Worm (Caenorhabditis elegans) whole organism, mixed stage, embryonic: ENCODE results near the gene C53B7.6.

Experiments used
- M03D4.4 ChIP-seq: sonication (generic microtip); optimal IDR thresholded peaks from 2 replicates; lab custom pipeline; 2017; ENCODE audit warnings: mild to moderate bottlenecking, missing genetic modification characterization, missing compliant biosample characterization
- bed-3 ChIP-seq: fragments of 200-800 bp; sonication (Bioruptor generic); optimal IDR thresholded peaks from 3 replicates; lab custom pipeline; 2018; ENCODE audit warnings: mild to moderate bottlenecking, missing genetic modification characterization, moderate library complexity, missing compliant biosample characterization
- ces-1 ChIP-seq: fragments of 150-350 bp; optimal IDR thresholded peaks from 2 replicates; lab custom pipeline; 2014; ENCODE audit warnings: missing biosample characterization, missing genetic modification reagents, missing genetic modification characterization
- drap-1 ChIP-seq: fragments of 200-800 bp; sonication (Bioruptor generic); optimal IDR thresholded peaks from 3 replicates; lab custom pipeline; 2018; ENCODE audit warnings: mild to moderate bottlenecking, missing genetic modification characterization, missing compliant biosample characterization
- ham-2 ChIP-seq: fragments of 200-800 bp; sonication (Bioruptor generic); optimal IDR thresholded peaks from 2 replicates; lab custom pipeline; 2018; ENCODE audit warnings: mild to moderate bottlenecking, missing genetic modification characterization, missing compliant biosample characterization
- hlh-1 ChIP-seq: fragments of 150-350 bp; optimal IDR thresholded peaks from 2 replicates; lab custom pipeline; 2014; ENCODE audit warnings: missing biosample characterization, missing genetic modification reagents, missing genetic modification characterization
- lin-13 ChIP-seq: fragments of 150-350 bp; optimal IDR thresholded peaks from 2 replicates; lab custom pipeline; 2014; ENCODE audit warnings: missing biosample characterization, missing genetic modification characterization
- lin-32 ChIP-seq: fragments of 200-800 bp; sonication (Bioruptor generic); optimal IDR thresholded peaks from 2 replicates; lab custom pipeline; 2018; ENCODE audit warnings: mild to moderate bottlenecking, missing genetic modification characterization, missing compliant biosample characterization
- mab-5 ChIP-seq: fragments of 150-350 bp; optimal IDR thresholded peaks from 2 replicates; lab custom pipeline; 2014; ENCODE audit warnings: missing biosample characterization, missing genetic modification characterization
- mep-1 ChIP-seq: fragments of 150-350 bp; optimal IDR thresholded peaks from 2 replicates; lab custom pipeline; 2017; ENCODE audit warnings: missing biosample characterization, missing genetic modification reagents, missing genetic modification characterization, inconsistent platforms
- mls-2 ChIP-seq: sonication (generic microtip); optimal IDR thresholded peaks from 2 replicates; lab custom pipeline; 2016; ENCODE audit warnings: mild to moderate bottlenecking, missing genetic modification characterization, moderate library complexity, missing compliant biosample characterization
- nhr-12 ChIP-seq: fragments of 150-350 bp; optimal IDR thresholded peaks from 2 replicates; lab custom pipeline; 2014; ENCODE audit warnings: missing biosample characterization, missing genetic modification characterization
- nhr-2 ChIP-seq: fragments of 150-350 bp; optimal IDR thresholded peaks from 2 replicates; lab custom pipeline; 2014; ENCODE audit warnings: missing biosample characterization, missing genetic modification characterization
- nhr-237 ChIP-seq: fragments of 150-350 bp; optimal IDR thresholded peaks from 2 replicates; lab custom pipeline; 2014; ENCODE audit warnings: missing biosample characterization, missing genetic modification characterization
- nhr-76 ChIP-seq: sonication (generic microtip); optimal IDR thresholded peaks from 2 replicates; lab custom pipeline; 2017; ENCODE audit warnings: missing biosample characterization, missing genetic modification characterization
- sem-2 ChIP-seq: fragments of 200-800 bp; sonication (Bioruptor generic); optimal IDR thresholded peaks from 2 replicates; lab custom pipeline; 2018; ENCODE audit warnings: mild to moderate bottlenecking, missing genetic modification characterization, missing compliant biosample characterization
- tbx-8 ChIP-seq: fragments of 200-800 bp; sonication (Bioruptor generic); optimal IDR thresholded peaks from 2 replicates; lab custom pipeline; 2018; ENCODE audit warnings: mild to moderate bottlenecking, missing genetic modification characterization, moderate library complexity, missing compliant biosample characterization
- unc-120 ChIP-seq: sonication (generic microtip); optimal IDR thresholded peaks from 2 replicates; lab custom pipeline; 2017; ENCODE audit warnings: missing genetic modification characterization, missing compliant biosample characterization; ENCODE audit not compliant: poor library complexity, severe bottlenecking
- zip-8 ChIP-seq: fragments of 150-350 bp; optimal IDR thresholded peaks from 2 replicates; lab custom pipeline; 2014; ENCODE audit warnings: missing biosample characterization, missing genetic modification characterization
- ztf-11 ChIP-seq: fragments of 150-350 bp; optimal IDR thresholded peaks from 2 replicates; lab custom pipeline; 2014; ENCODE audit warnings: missing biosample characterization, missing genetic modification characterization

C53B7.6 gene

ce11 chrX:6819135-6819534, 49.4 kb downstream of the C53B7.6 start:
- no peak for TF ChIP-seq nhr-76
- TF ChIP-seq ces-1 (GFP tag; lab: Kevin White, UChicago), result no peak
- TF ChIP-seq ham-2 (GFP tag; lab: Kevin White, UChicago), result no peak
- no peak for TF ChIP-seq drap-1
- TF ChIP-seq lin-13, result no peak
- TF ChIP-seq nhr-237 (tag; lab: Kevin White, UChicago), result no peak
- TF ChIP-seq nhr-2, result no peak
- TF ChIP-seq unc-120, result no peak
- no peak for TF ChIP-seq nhr-12 (tag; lab: Kevin White, UChicago)
- TF ChIP-seq mab-5, result no peak
- no peak for TF ChIP-seq mep-1 (tag; lab: Kevin White, UChicago)
- no peak for TF ChIP-seq ztf-11 (tag; lab: Kevin White, UChicago)
- TF ChIP-seq tbx-8 (GFP tag; lab: Kevin White, UChicago), result no peak
- TF ChIP-seq mls-2 (tag; lab: Kevin White, UChicago), result no peak
- no peak for TF ChIP-seq lin-32 (GFP tag; lab: Kevin White, UChicago)
- TF ChIP-seq sem-2 (GFP tag; lab: Kevin White, UChicago), result no peak
- no peak for TF ChIP-seq hlh-1 (tag; lab: Kevin White, UChicago)
- no peak for TF ChIP-seq bed-3 (GFP tag; lab: Kevin White, UChicago)
- TF ChIP-seq M03D4.4, result no peak
- TF ChIP-seq zip-8 (tag; lab: Kevin White, UChicago), result no peak
